Worm (Caenorhabditis elegans) whole organism, late embryonic: Measurements from ENCODE around the gene srlf-35.
A peak's percentile ranks its signal among the peaks of the same experiment; 100 is the strongest.

ENCODE experiments used
- C38D4.7 ChIP-seq: fragments of 200-800 bp; sonication (Bioruptor generic); optimal IDR thresholded peaks from 2 replicates; lab custom pipeline; 2018; ENCODE audit warnings: mild to moderate bottlenecking, missing genetic modification characterization, moderate library complexity, missing compliant biosample characterization
- F13H6.1 ChIP-seq: sonication (generic microtip); optimal IDR thresholded peaks from 2 replicates; lab custom pipeline; 2016; ENCODE audit warnings: missing genetic modification characterization, missing compliant biosample characterization
- K02D7.2 ChIP-seq: sonication (generic microtip); optimal IDR thresholded peaks from 2 replicates; lab custom pipeline; 2017; ENCODE audit warnings: mild to moderate bottlenecking, missing genetic modification characterization, missing compliant biosample characterization
- K09A11.1 ChIP-seq: sonication (generic microtip); optimal IDR thresholded peaks from 2 replicates; lab custom pipeline; 2017; ENCODE audit warnings: antibody characterized with exemption, mild to moderate bottlenecking, missing genetic modification characterization, missing compliant biosample characterization; ENCODE audit not compliant: insufficient read depth
- T23F11.4 ChIP-seq: fragments of 200-800 bp; sonication (Bioruptor generic); optimal IDR thresholded peaks from 2 replicates; lab custom pipeline; 2018; ENCODE audit warnings: mild to moderate bottlenecking, missing genetic modification characterization, missing compliant biosample characterization
- Y22D7AL.16 ChIP-seq: sonication (generic microtip); optimal IDR thresholded peaks from 2 replicates; lab custom pipeline; 2016; ENCODE audit warnings: missing genetic modification characterization, missing compliant biosample characterization
- ceh-14 ChIP-seq: sonication (generic microtip); optimal IDR thresholded peaks from 2 replicates; lab custom pipeline; 2016; ENCODE audit warnings: missing genotype, missing genetic modification characterization, missing compliant biosample characterization
- ceh-18 ChIP-seq: sonication (generic microtip); optimal IDR thresholded peaks from 2 replicates; lab custom pipeline; 2016; ENCODE audit warnings: missing genetic modification characterization, missing compliant biosample characterization
- ceh-2 ChIP-seq: sonication (generic microtip); optimal IDR thresholded peaks from 2 replicates; lab custom pipeline; 2016; ENCODE audit warnings: missing genotype, missing genetic modification characterization, missing compliant biosample characterization
- ceh-22 ChIP-seq: sonication (generic microtip); optimal IDR thresholded peaks from 2 replicates; lab custom pipeline; 2017; ENCODE audit warnings: missing biosample characterization, missing genetic modification characterization
- ceh-24 ChIP-seq: sonication (generic microtip); optimal IDR thresholded peaks from 2 replicates; lab custom pipeline; 2016; ENCODE audit warnings: mild to moderate bottlenecking, missing genetic modification characterization, missing compliant biosample characterization
- ceh-30 ChIP-seq: fragments of 150-350 bp; optimal IDR thresholded peaks from 2 replicates; lab custom pipeline; 2014; ENCODE audit warnings: missing biosample characterization, missing genetic modification characterization
- ceh-34 ChIP-seq: sonication (generic microtip); optimal IDR thresholded peaks from 2 replicates; lab custom pipeline; 2016; ENCODE audit warnings: mild to moderate bottlenecking, missing genetic modification characterization, missing compliant biosample characterization
- ceh-45 ChIP-seq: fragments of 200-800 bp; sonication (Bioruptor generic); IDR thresholded peaks from 2 replicates; pipeline ENCODE4 v1.3.6; 2022; ENCODE audit warnings: missing genetic modification reagents, missing genetic modification characterization, missing compliant biosample characterization
- ceh-6 ChIP-seq: fragments of 200-800 bp; sonication (Bioruptor generic); optimal IDR thresholded peaks from 2 replicates; lab custom pipeline; 2018; ENCODE audit warnings: mild to moderate bottlenecking, missing genetic modification characterization, missing compliant biosample characterization
- che-1 ChIP-seq: sonication (generic microtip); optimal IDR thresholded peaks from 2 replicates; lab custom pipeline; 2016; ENCODE audit warnings: mild to moderate bottlenecking, missing genetic modification characterization, missing compliant biosample characterization
- dmd-4 ChIP-seq: sonication (generic microtip); optimal IDR thresholded peaks from 2 replicates; lab custom pipeline; 2016; ENCODE audit warnings: borderline replicate concordance, missing genetic modification characterization, missing compliant biosample characterization
- dve-1 ChIP-seq: sonication (generic microtip); optimal IDR thresholded peaks from 2 replicates; lab custom pipeline; 2017; ENCODE audit warnings: antibody characterized with exemption, mild to moderate bottlenecking, missing genetic modification characterization, missing compliant biosample characterization
- elt-2 ChIP-seq: sonication (generic microtip); optimal IDR thresholded peaks from 2 replicates; lab custom pipeline; 2016; ENCODE audit warnings: missing genetic modification reagents, missing genetic modification characterization, missing compliant biosample characterization
- ets-4 ChIP-seq: sonication (generic microtip); optimal IDR thresholded peaks from 2 replicates; lab custom pipeline; 2016; ENCODE audit warnings: missing genetic modification characterization, missing compliant biosample characterization
- fkh-6 ChIP-seq: sonication (generic microtip); optimal IDR thresholded peaks from 2 replicates; lab custom pipeline; 2016; ENCODE audit warnings: missing genetic modification characterization, missing compliant biosample characterization
- hlh-15 ChIP-seq: sonication (generic microtip); optimal IDR thresholded peaks from 2 replicates; lab custom pipeline; 2016; ENCODE audit warnings: missing genetic modification characterization, missing compliant biosample characterization
- hlh-6 ChIP-seq: sonication (generic microtip); optimal IDR thresholded peaks from 2 replicates; lab custom pipeline; 2016; ENCODE audit warnings: missing genotype, missing genetic modification characterization, missing compliant biosample characterization
- nfya-1 ChIP-seq: sonication (generic microtip); optimal IDR thresholded peaks from 2 replicates; lab custom pipeline; 2017; ENCODE audit warnings: missing genetic modification characterization, mild to moderate bottlenecking, missing compliant biosample characterization, antibody characterized with exemption, moderate library complexity
- npax-4 ChIP-seq: sonication (generic microtip); optimal IDR thresholded peaks from 2 replicates; lab custom pipeline; 2016; ENCODE audit warnings: missing genetic modification characterization, missing compliant biosample characterization
- odd-2 ChIP-seq: sonication (generic microtip); optimal IDR thresholded peaks from 2 replicates; lab custom pipeline; 2017; ENCODE audit warnings: antibody characterized with exemption, mild to moderate bottlenecking, missing genetic modification characterization, missing compliant biosample characterization
- pat-9 ChIP-seq: fragments of 200-800 bp; sonication (Bioruptor generic); optimal IDR thresholded peaks from 2 replicates; lab custom pipeline; 2018; ENCODE audit warnings: mild to moderate bottlenecking, missing genetic modification characterization, moderate library complexity, missing compliant biosample characterization
- pax-1 ChIP-seq: fragments of 150-350 bp; optimal IDR thresholded peaks from 2 replicates; lab custom pipeline; 2014; ENCODE audit warnings: missing biosample characterization, missing genetic modification characterization
- pros-1 ChIP-seq: fragments of 150-350 bp; optimal IDR thresholded peaks from 2 replicates; lab custom pipeline; 2014; ENCODE audit warnings: missing biosample characterization, missing genetic modification reagents, missing genetic modification characterization
- ref-2 ChIP-seq: sonication (generic microtip); optimal IDR thresholded peaks from 2 replicates; lab custom pipeline; 2016; ENCODE audit warnings: missing genetic modification characterization, missing compliant biosample characterization
- sox-2 ChIP-seq: fragments of 200-800 bp; sonication (Bioruptor generic); IDR thresholded peaks from 2 replicates; pipeline ENCODE4 v1.3.6; 2022; ENCODE audit warnings: missing genetic modification reagents, missing genetic modification characterization, missing compliant biosample characterization
- syd-9 ChIP-seq: sonication (generic microtip); optimal IDR thresholded peaks from 2 replicates; lab custom pipeline; 2016; ENCODE audit warnings: mild to moderate bottlenecking, missing genetic modification characterization, moderate library complexity, missing compliant biosample characterization
- tbx-7 ChIP-seq: sonication (generic microtip); optimal IDR thresholded peaks from 2 replicates; lab custom pipeline; 2016; ENCODE audit warnings: missing genotype, missing genetic modification characterization, missing compliant biosample characterization
- unc-86 ChIP-seq: sonication (generic microtip); optimal IDR thresholded peaks from 2 replicates; lab custom pipeline; 2016; ENCODE audit warnings: missing genetic modification characterization, missing compliant biosample characterization

The srlf-35 gene

DNA sequence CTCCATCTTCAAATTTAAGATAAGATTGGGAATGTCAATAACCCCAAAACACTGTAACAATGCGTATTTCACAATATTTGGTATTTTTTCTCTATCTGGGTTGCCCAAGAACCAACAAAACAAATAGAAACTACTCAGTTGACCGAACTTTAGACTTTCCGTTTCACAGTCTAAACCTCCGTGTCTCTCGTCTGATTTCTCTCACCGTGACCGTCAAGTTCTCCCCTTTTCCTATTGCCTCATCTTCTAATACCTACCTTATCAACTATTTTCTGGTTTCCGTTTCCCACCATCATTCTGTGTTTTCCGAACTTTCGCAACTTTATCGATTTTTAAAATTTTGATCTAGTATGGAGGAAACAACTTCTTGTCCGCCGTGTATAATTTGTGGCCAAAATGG is 9.5 kb upstream of the srlf-35 start, which contains the start of gene nhr-131:
nhr-131 (plus strand) TSS at position 87 of the 400 bp plus-strand sequence.
- TF ChIP-seq ceh-45 (GFP tag; lab: Robert Waterston, UW) (no peak), che-1 (tag; lab: Kevin White, UChicago) (no peak), ceh-14 (tag; lab: Kevin White, UChicago) (no peak), ceh-18 (tag; lab: Kevin White, UChicago) (no peak), C38D4.7 (no peak)
- TF ChIP-seq, all 69 proteins: peak for 0

DNA sequence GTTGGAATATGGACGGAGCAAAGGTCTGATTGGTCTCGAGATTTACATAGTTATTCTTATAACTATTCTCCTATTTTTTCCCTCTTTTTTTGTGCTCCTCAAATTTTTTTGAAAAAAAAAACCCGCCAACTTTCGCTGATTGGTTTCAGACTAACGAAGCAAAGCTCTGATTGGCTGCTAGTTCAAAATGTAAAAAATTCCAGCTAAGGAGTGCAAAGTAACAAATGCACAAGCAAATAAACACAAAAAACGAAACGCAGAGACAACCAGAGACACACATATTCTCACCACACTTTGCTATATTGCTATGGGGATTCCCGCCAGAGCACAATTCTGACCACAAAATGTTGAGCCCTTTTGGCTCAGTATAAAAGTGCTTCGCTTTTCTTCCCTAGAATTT is 6.4 kb upstream of the srlf-35 start, which contains the start of gene T01G6.1:
T01G6.1 (plus strand) TSS at position 301 of the 400 bp plus-strand sequence.
- TF ChIP-seq F13H6.1 (no peak), nfya-1 (tag; lab: Kevin White, UChicago) (peak; percentile 37)

DNA sequence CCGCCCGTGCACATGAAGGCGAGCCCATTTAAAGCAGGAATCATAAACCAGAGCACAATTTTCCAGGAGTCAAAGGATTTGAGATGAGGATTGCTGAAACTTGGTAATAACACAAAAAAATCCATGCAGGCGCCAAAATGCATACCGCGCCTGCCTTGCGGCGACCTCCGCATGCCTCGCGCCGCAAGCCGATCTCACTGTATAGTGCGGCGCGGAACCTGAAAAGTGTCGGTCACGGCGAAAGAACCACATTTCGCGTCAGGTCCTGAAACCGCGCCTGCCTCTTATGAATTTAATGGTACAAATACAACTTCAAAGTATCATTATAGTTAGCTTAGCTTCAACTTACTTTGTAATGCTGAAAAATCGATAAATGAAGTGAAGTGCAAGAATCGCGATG is 3.3 kb upstream of the srlf-35 start:
- no peak for TF ChIP-seq tbx-7
- no peak for TF ChIP-seq ceh-45 (GFP tag; lab: Robert Waterston, UW)
- no peak for TF ChIP-seq ceh-22 (tag; lab: Kevin White, UChicago)
- no peak for TF ChIP-seq elt-2
- TF ChIP-seq npax-4 (tag; lab: Kevin White, UChicago), result no peak
- TF ChIP-seq pax-1 (tag; lab: Kevin White, UChicago), result no peak
- TF ChIP-seq Y22D7AL.16 (tag; lab: Kevin White, UChicago), result no peak
- no peak for TF ChIP-seq sox-2
- no peak for TF ChIP-seq ref-2 (tag; lab: Kevin White, UChicago)

DNA sequence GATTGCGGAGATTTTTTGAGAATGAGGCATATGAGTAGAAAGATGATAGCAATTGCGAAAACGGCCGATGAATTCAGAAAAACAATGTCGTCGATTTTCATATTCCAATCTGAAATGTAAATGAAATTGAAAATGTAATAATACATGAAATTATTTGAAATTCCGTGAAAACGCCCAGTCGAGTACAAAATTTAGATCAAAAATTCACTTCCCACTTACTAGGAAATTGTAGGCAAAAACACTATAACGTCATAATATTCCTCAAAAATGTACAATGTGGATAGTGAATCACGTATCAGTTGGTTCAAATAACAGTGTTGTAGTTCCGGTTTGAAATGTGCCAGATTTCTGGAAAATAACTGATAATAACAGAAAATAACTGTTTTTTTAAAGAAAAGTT is 2.6 kb upstream of the srlf-35 start, which contains the start of gene str-256:
str-256 (minus strand) TSS at position 101 of the 400 bp plus-strand sequence.
- TF ChIP-seq fkh-6 (tag; lab: Kevin White, UChicago) (no peak), che-1 (tag; lab: Kevin White, UChicago) (no peak), hlh-15 (tag; lab: Kevin White, UChicago) (no peak)

DNA sequence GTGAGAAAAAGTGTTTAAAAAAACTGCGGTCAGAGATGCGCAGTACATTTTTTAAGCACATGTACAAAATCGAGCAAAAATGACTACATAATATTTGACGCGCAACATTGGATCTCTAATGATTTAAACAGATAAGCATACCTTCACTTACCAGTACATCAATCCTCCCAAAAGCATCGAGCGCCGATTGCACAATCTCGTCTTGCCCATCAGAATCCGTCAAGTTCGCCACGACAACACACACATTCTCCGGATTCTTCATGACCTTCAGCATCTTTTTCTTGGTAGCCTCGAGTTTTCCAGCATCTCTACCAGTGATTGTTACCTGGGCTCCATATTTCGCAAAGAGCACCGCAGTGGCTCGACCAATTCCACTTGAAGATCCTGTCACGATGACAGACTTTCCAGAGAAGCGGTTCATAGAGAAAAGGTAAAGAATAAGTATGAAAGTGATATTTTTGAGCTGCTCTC is 990 bp upstream of the srlf-35 start, which contains the start of gene T01G6.10:
T01G6.10 (minus strand) TSS at position 421 of the 471 bp plus-strand sequence.
- TF ChIP-seq tbx-7 (no peak), K09A11.1 (no peak), elt-2 (no peak), syd-9 (no peak), ceh-6 (no peak), che-1 (tag; lab: Kevin White, UChicago) (no peak), ceh-2 (tag; lab: Kevin White, UChicago) (no peak), ceh-24 (tag; lab: Kevin White, UChicago) (no peak), F13H6.1 (no peak), ets-4 (no peak), dve-1 (no peak), T23F11.4 (no peak), Y22D7AL.16 (tag; lab: Kevin White, UChicago) (no peak), hlh-6 (tag; lab: Kevin White, UChicago) (no peak), dmd-4 (tag; lab: Kevin White, UChicago) (no peak), odd-2 (no peak)

DNA sequence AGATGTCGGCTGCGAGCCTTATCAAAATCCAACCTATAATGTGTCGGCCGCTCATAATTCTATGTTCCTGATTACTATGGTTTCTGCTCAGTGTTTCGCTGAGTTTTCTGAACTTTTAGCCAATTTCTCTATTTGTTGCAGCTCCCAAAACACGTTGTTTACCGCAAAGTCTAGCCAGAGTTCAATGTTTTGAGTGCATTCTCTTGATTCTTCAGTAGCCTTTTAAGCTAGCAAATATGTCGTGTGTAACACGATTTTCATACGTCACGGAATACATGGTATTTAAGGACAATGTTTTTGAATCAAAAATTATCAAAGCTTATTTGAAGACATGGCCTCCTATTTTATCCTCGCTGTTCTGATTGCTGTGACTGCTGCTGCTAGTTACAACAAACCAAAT is 1.4 kb downstream of the srlf-35 start, which contains the start of gene srlf-19:
srlf-19 (plus strand) TSS at position 301 of the 400 bp plus-strand sequence.
- TF ChIP-seq C38D4.7 (no peak), ceh-30 (tag; lab: Kevin White, UChicago) (no peak), pat-9 (tag; lab: Kevin White, UChicago) (no peak), hlh-6 (tag; lab: Kevin White, UChicago) (no peak), nfya-1 (tag; lab: Kevin White, UChicago) (no peak), pros-1 (tag; lab: Kevin White, UChicago) (no peak), K02D7.2 (tag; lab: Kevin White, UChicago) (no peak), ceh-34 (tag; lab: Kevin White, UChicago) (no peak), unc-86 (no peak), ceh-22 (tag; lab: Kevin White, UChicago) (no peak)
- TF ChIP-seq, all 69 proteins: peak for 0
